Worm (Caenorhabditis elegans): ENCODE data around the gene Y54G2A.48.

ce11 chrIV:2782793-2783540 is 49.5 kb downstream of the Y54G2A.48 start, which contains the start of gene Y54G2A.12:
- no peak for TF ChIP-seq egl-27 (tag; optimal IDR thresholded peaks at IDR 0.05)
- TF ChIP-seq jun-1 (tag; optimal IDR thresholded peaks at IDR 0.05): no peak
- no peak for TF ChIP-seq aly-2 (tag; optimal IDR thresholded peaks at IDR 0.05)
- no peak for TF ChIP-seq fkh-10 (GFP tag; optimal IDR thresholded peaks at IDR 0.05)
- TF ChIP-seq nhr-76 (tag; optimal IDR thresholded peaks at IDR 0.05): no peak
- no peak for TF ChIP-seq nhr-77 (tag; optimal IDR thresholded peaks at IDR 0.05)
- TF ChIP-seq unc-62 (GFP tag; optimal IDR thresholded peaks at IDR 0.05): no peak
- TF ChIP-seq lin-15B (tag; optimal IDR thresholded peaks at IDR 0.05): no peak
- no peak for TF ChIP-seq daf-12 (tag; optimal IDR thresholded peaks at IDR 0.05)
- TF ChIP-seq skn-1 (tag; optimal IDR thresholded peaks at IDR 0.05): no peak

Data from whole organism, L3 larva.